Fruit fly (Drosophila melanogaster): ENCODE measurements around the gene CG6834.
A peak's percentile ranks its signal among the peaks of the same experiment; 100 is the strongest.

The CG6834 gene

DNA sequence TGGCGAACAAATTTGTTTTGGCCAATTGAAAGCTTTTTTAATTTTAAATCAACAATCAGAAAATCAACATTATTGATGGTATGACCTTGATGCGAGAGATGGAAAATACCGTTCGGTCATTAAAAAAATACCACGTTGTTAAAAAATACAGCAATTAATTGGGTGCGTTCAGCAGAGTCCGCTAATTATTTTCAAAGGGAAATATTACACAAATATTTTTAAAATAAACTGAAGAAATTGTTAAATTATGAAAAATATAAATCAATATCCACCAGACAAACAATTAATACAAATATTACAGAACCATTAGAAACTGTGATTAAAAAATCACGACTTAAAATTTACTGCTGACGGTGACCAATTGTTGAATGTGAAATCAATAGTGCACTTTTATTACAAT lies 9.9 kb downstream of the CG6834 start, which contains the start of gene CG18476 (continued):
- peak; percentile 48 for TF ChIP-seq NK7.1 (GFP tag; optimal IDR thresholded peaks at IDR 0.05)
- TF ChIP-seq pb (GFP tag; optimal IDR thresholded peaks at IDR 0.05), result no peak
- no peak for TF ChIP-seq inv (GFP tag; IDR thresholded peaks at IDR 0.05; ENCODE audit: partially characterized antibody)
- TF ChIP-seq sens (GFP tag), result peak; percentile 96
- peak; percentile 97 for TF ChIP-seq gem (tag; optimal IDR thresholded peaks at IDR 0.05)
- peak; percentile 75 for TF ChIP-seq ewg (GFP tag; optimal IDR thresholded peaks at IDR 0.05)
- peak; percentile 73 for TF ChIP-seq gsb (GFP tag; IDR thresholded peaks at IDR 0.05)
- TF ChIP-seq Fer3 (tag; optimal IDR thresholded peaks at IDR 0.05), result peak; percentile 93
- TF ChIP-seq emc (GFP tag; optimal IDR thresholded peaks at IDR 0.05), result peak; percentile 42
- peak; percentile 83 for TF ChIP-seq ap (GFP tag; IDR thresholded peaks at IDR 0.05)
- peak; percentile 73 for TF ChIP-seq CG8359 (GFP tag; optimal IDR thresholded peaks at IDR 0.05; ENCODE audit: borderline replicate concordance)
- no peak for TF ChIP-seq knrl (GFP tag; IDR thresholded peaks at IDR 0.05; ENCODE audit: partially characterized antibody)
- TF ChIP-seq CG30431 (GFP tag; optimal IDR thresholded peaks at IDR 0.05), result peak; percentile 57
- TF ChIP-seq Antp (GFP tag; optimal IDR thresholded peaks at IDR 0.05), result peak; percentile 36
- TF ChIP-seq cas (GFP tag; IDR thresholded peaks at IDR 0.05), result peak; percentile 93
- TF ChIP-seq Med (GFP tag), result peak; percentile 94
- peak; percentile 96 for TF ChIP-seq CG17829 (tag; optimal IDR thresholded peaks at IDR 0.05)
- TF ChIP-seq CG31388 (GFP tag; optimal IDR thresholded peaks at IDR 0.05), result peak; percentile 75
- TF ChIP-seq H15 (GFP tag; IDR thresholded peaks at IDR 0.05), result peak; percentile 91
- TF ChIP-seq maf-S (GFP tag; optimal IDR thresholded peaks at IDR 0.05), result peak; percentile 59
- peak; percentile 87 for TF ChIP-seq onecut (GFP tag; IDR thresholded peaks at IDR 0.05)
- peak; percentile 69 for TF ChIP-seq CG11560 (tag; IDR thresholded peaks at IDR 0.05)
- no peak for TF ChIP-seq CG15479 (GFP tag; optimal IDR thresholded peaks at IDR 0.05)
- peak; percentile 74 for TF ChIP-seq CG13624 (GFP tag; optimal IDR thresholded peaks at IDR 0.05)
- peak; percentile 89 for TF ChIP-seq seq (GFP tag; IDR thresholded peaks at IDR 0.05)
- TF ChIP-seq z (GFP tag; IDR thresholded peaks at IDR 0.05), result no peak
- TF ChIP-seq CG11504 (tag; optimal IDR thresholded peaks at IDR 0.05), result peak; percentile 95
- peak; percentile 92 for TF ChIP-seq B-H1 (GFP tag; IDR thresholded peaks at IDR 0.05)
- peak; percentile 78 for TF ChIP-seq ATbp (GFP tag; optimal IDR thresholded peaks at IDR 0.05)
- peak; percentile 39 for TF ChIP-seq CG12071 (GFP tag; optimal IDR thresholded peaks at IDR 0.05)
- TF ChIP-seq CG18764 (GFP tag; optimal IDR thresholded peaks at IDR 0.05), result peak; percentile 87
- TF ChIP-seq Myb (GFP tag; optimal IDR thresholded peaks at IDR 0.05), result peak; percentile 26
- peak; percentile 92 for TF ChIP-seq dmrt11E (tag; optimal IDR thresholded peaks at IDR 0.05)
- peak; percentile 73 for TF ChIP-seq CG3838 (GFP tag; optimal IDR thresholded peaks at IDR 0.05)
- peak; percentile 85 for TF ChIP-seq Six4 (GFP tag; optimal IDR thresholded peaks at IDR 0.05)
- peak; percentile 85 for TF ChIP-seq wor (GFP tag; IDR thresholded peaks at IDR 0.05)
- peak; percentile 52 to 95 for TF ChIP-seq Hr51 (GFP tag; optimal IDR thresholded peaks at IDR 0.05)
- peak; percentile 13 for TF ChIP-seq en (GFP tag; optimal IDR thresholded peaks at IDR 0.05)
- TF ChIP-seq Dad (GFP tag; optimal IDR thresholded peaks at IDR 0.05), result peak; percentile 30
- peak; percentile 96 for TF ChIP-seq vvl (GFP tag; IDR thresholded peaks at IDR 0.05)
- TF ChIP-seq CG13287 (GFP tag; IDR thresholded peaks at IDR 0.05; ENCODE audit: partially characterized antibody), result no peak; the same call in 1 of the 2 replicates
- TF ChIP-seq jigr1 (GFP tag; IDR thresholded peaks at IDR 0.05), result peak; percentile 75
- TF ChIP-seq CG16779 (GFP tag; IDR thresholded peaks at IDR 0.05), result peak; percentile 87
- no peak for TF ChIP-seq fru (optimal IDR thresholded peaks at IDR 0.05)
- TF ChIP-seq ci (GFP tag; IDR thresholded peaks at IDR 0.05), result peak; percentile 95
- TF ChIP-seq trem (tag; optimal IDR thresholded peaks at IDR 0.05), result peak; percentile 93
- TF ChIP-seq abd-A (tag; optimal IDR thresholded peaks at IDR 0.05), result no peak
- TF ChIP-seq scrt (GFP tag; optimal IDR thresholded peaks at IDR 0.05), result peak; percentile 85
- peak; percentile 68 for TF ChIP-seq stwl (tag; optimal IDR thresholded peaks at IDR 0.05)
- peak; percentile 97 for TF ChIP-seq Abd-B (GFP tag; optimal IDR thresholded peaks at IDR 0.05)
- peak; percentile 89 for TF ChIP-seq gsb-n (tag; optimal IDR thresholded peaks at IDR 0.05)
- TF ChIP-seq CG12219 (GFP tag; optimal IDR thresholded peaks at IDR 0.05), result peak; percentile 76
